Worm (Caenorhabditis elegans) whole organism, young adult: ENCODE measurements around the gene cyp-35D1.

Experiments used
- B0261.1 ChIP-seq: sonication (generic microtip); optimal IDR thresholded peaks from 2 replicates; lab custom pipeline; 2016; ENCODE audit warnings: mild to moderate bottlenecking, missing genetic modification characterization, moderate library complexity, missing compliant biosample characterization
- C06A6.2 ChIP-seq: fragments of 200-800 bp; sonication (Bioruptor generic); conservative IDR thresholded peaks from 2 replicates; pipeline ENCODE4 v1.3.6; 2022; ENCODE audit warnings: missing genetic modification characterization, missing compliant biosample characterization
- F10E7.11 ChIP-seq: sonication (generic microtip); optimal IDR thresholded peaks from 2 replicates; lab custom pipeline; 2017; ENCODE audit warnings: mild to moderate bottlenecking, missing genetic modification characterization, moderate library complexity, missing compliant biosample characterization
- F39B2.1 ChIP-seq: fragments of 200-800 bp; sonication (Bioruptor generic); IDR thresholded peaks from 2 replicates; pipeline ENCODE4 v1.3.6; 2022; ENCODE audit warnings: missing genetic modification reagents, missing genetic modification characterization, missing compliant biosample characterization
- T07F8.4 ChIP-seq: sonication (generic microtip); optimal IDR thresholded peaks from 2 replicates; lab custom pipeline; 2016; ENCODE audit warnings: mild to moderate bottlenecking, missing genetic modification characterization, moderate library complexity, missing compliant biosample characterization
- Y53F4B.3 ChIP-seq: fragments of 200-800 bp; sonication (Bioruptor generic); IDR thresholded peaks from 2 replicates; pipeline ENCODE4 v1.3.6; 2022; ENCODE audit warnings: missing genetic modification reagents, missing genetic modification characterization, missing compliant biosample characterization
- Y67H2A.10 ChIP-seq: fragments of 200-800 bp; sonication (Bioruptor generic); conservative IDR thresholded peaks from 2 replicates; pipeline ENCODE4 v1.3.6; 2022; ENCODE audit warnings: missing genetic modification reagents, missing genetic modification characterization, missing compliant biosample characterization
- Y95B8A.8 ChIP-seq: fragments of 200-800 bp; sonication (Bioruptor generic); IDR thresholded peaks from 2 replicates; pipeline ENCODE4 v1.3.6; 2022; ENCODE audit warnings: missing genetic modification reagents, missing genetic modification characterization, missing compliant biosample characterization
- ZK185.1 ChIP-seq: sonication (generic microtip); optimal IDR thresholded peaks from 2 replicates; lab custom pipeline; 2016; ENCODE audit warnings: mild to moderate bottlenecking, missing genetic modification characterization, missing compliant biosample characterization; ENCODE audit not compliant: poor library complexity, severe bottlenecking
- ama-1 ChIP-seq, 3 experiments: fragments of 150-350 bp in 1 of 3; sonication (generic microtip) in 2 of 3; optimal IDR thresholded peaks; 2 replicates each; lab custom pipeline; 2014 to 2018; ENCODE audit warnings: missing biosample characterization in 2 of 3, missing genetic modification characterization in 2 of 3, missing genetic modification reagents in 2 of 3
- aptf-2 ChIP-seq: fragments of 200-800 bp; sonication (Bioruptor generic); conservative IDR thresholded peaks from 2 replicates; pipeline ENCODE4 v1.3.6; 2022; ENCODE audit warnings: missing genetic modification reagents, missing genetic modification characterization, missing compliant biosample characterization
- aptf-3 ChIP-seq: fragments of 200-800 bp; sonication (Bioruptor generic); IDR thresholded peaks from 2 replicates; pipeline ENCODE4 v1.3.6; 2022; ENCODE audit warnings: missing genetic modification characterization, missing compliant biosample characterization
- attf-5 ChIP-seq: fragments of 200-800 bp; sonication (Bioruptor generic); optimal IDR thresholded peaks from 2 replicates; lab custom pipeline; 2018; ENCODE audit warnings: mild to moderate bottlenecking, missing genetic modification characterization, missing compliant biosample characterization
- ccch-3 ChIP-seq: fragments of 200-800 bp; sonication (Bioruptor generic); optimal IDR thresholded peaks from 2 replicates; lab custom pipeline; 2018; ENCODE audit warnings: mild to moderate bottlenecking, missing genetic modification characterization, missing compliant biosample characterization
- cebp-1 ChIP-seq, 2 experiments: fragments of 200-800 bp in 1 of 2; sonication (Bioruptor generic) in 1 of 2; sonication (generic microtip) in 1 of 2; IDR thresholded peaks in 1 of 2; optimal IDR thresholded peaks in 1 of 2; 2 replicates each; pipeline versions ENCODE4 v1.3.6 to Lab custom; 2017 to 2022; ENCODE audit warnings: missing compliant biosample characterization in 2 of 2, missing genetic modification characterization in 2 of 2, mild to moderate bottlenecking in 1 of 2, missing genetic modification reagents in 1 of 2, moderate library complexity in 1 of 2
- ceh-40 ChIP-seq: fragments of 200-800 bp; sonication (Bioruptor generic); IDR thresholded peaks from 2 replicates; pipeline ENCODE4 v1.3.6; 2022; ENCODE audit warnings: missing genetic modification characterization, missing compliant biosample characterization
- dox-1 ChIP-seq: fragments of 200-800 bp; sonication (Bioruptor generic); IDR thresholded peaks from 2 replicates; pipeline ENCODE4 v1.3.6; 2022; ENCODE audit warnings: missing genetic modification reagents, missing genetic modification characterization, missing compliant biosample characterization
- egl-18 ChIP-seq: fragments of 200-800 bp; sonication (Bioruptor generic); IDR thresholded peaks from 2 replicates; pipeline ENCODE4 v1.3.6; 2022; ENCODE audit warnings: missing genetic modification reagents, missing genetic modification characterization, missing compliant biosample characterization
- him-1 ChIP-seq: sonication (generic microtip); optimal IDR thresholded peaks from 2 replicates; lab custom pipeline; 2016; ENCODE audit warnings: missing genotype, missing genetic modification reagents, missing genetic modification characterization, missing compliant biosample characterization
- hlh-26 ChIP-seq: fragments of 200-800 bp; sonication (Bioruptor generic); conservative IDR thresholded peaks from 2 replicates; pipeline ENCODE4 v1.3.6; 2022; ENCODE audit warnings: missing genetic modification reagents, missing genetic modification characterization, missing compliant biosample characterization
- hmg-1.2 ChIP-seq: fragments of 200-800 bp; sonication (Bioruptor generic); IDR thresholded peaks from 2 replicates; pipeline ENCODE4 v1.3.6; 2022; ENCODE audit warnings: missing genetic modification reagents, missing genetic modification characterization, missing compliant biosample characterization
- hsf-1 ChIP-seq: fragments of 200-800 bp; sonication (Bioruptor generic); IDR thresholded peaks from 2 replicates; pipeline ENCODE4 v1.3.6; 2022; ENCODE audit warnings: missing genetic modification reagents, missing genetic modification characterization, missing compliant biosample characterization
- lsl-1 ChIP-seq: fragments of 200-800 bp; sonication (Bioruptor generic); optimal IDR thresholded peaks from 2 replicates; lab custom pipeline; 2018; ENCODE audit warnings: mild to moderate bottlenecking, missing genetic modification characterization, moderate library complexity, missing compliant biosample characterization
- lsy-27 ChIP-seq: sonication (generic microtip); optimal IDR thresholded peaks from 2 replicates; lab custom pipeline; 2017; ENCODE audit warnings: missing genetic modification characterization, mild to moderate bottlenecking, missing compliant biosample characterization, antibody characterized with exemption, missing genotype, borderline replicate concordance; ENCODE audit not compliant: insufficient read depth
- madf-6 ChIP-seq: fragments of 200-800 bp; sonication (Bioruptor generic); IDR thresholded peaks from 2 replicates; pipeline ENCODE4 v1.3.6; 2022; ENCODE audit warnings: missing genetic modification reagents, missing genetic modification characterization, missing compliant biosample characterization
- madf-8 ChIP-seq: fragments of 200-800 bp; sonication (Bioruptor generic); conservative IDR thresholded peaks from 2 replicates; pipeline ENCODE4 v1.3.6; 2022; ENCODE audit warnings: missing genetic modification reagents, missing genetic modification characterization, missing compliant biosample characterization
- mcd-1 ChIP-seq: fragments of 200-800 bp; sonication (Bioruptor generic); IDR thresholded peaks from 2 replicates; pipeline ENCODE4 v1.3.6; 2022; ENCODE audit warnings: missing genetic modification reagents, missing genetic modification characterization, missing compliant biosample characterization
- mes-4 ChIP-seq: sonication (generic microtip); optimal IDR thresholded peaks from 2 replicates; lab custom pipeline; 2016; ENCODE audit warnings: missing genotype, missing genetic modification characterization, missing compliant biosample characterization
- nhr-120 ChIP-seq: fragments of 200-800 bp; sonication (Bioruptor generic); IDR thresholded peaks from 2 replicates; pipeline ENCODE4 v1.3.6; 2022; ENCODE audit warnings: missing genetic modification characterization, missing compliant biosample characterization
- nhr-80 ChIP-seq: sonication (generic microtip); optimal IDR thresholded peaks from 2 replicates; lab custom pipeline; 2016; ENCODE audit warnings: missing genetic modification characterization, missing compliant biosample characterization
- pbrm-1 ChIP-seq: fragments of 200-800 bp; sonication (Bioruptor generic); IDR thresholded peaks from 2 replicates; pipeline ENCODE4 v1.3.6; 2022; ENCODE audit warnings: missing genetic modification reagents, missing genetic modification characterization, missing compliant biosample characterization
- rcor-1 ChIP-seq: fragments of 200-800 bp; sonication (Bioruptor generic); IDR thresholded peaks from 2 replicates; pipeline ENCODE4 v1.3.6; 2022; ENCODE audit warnings: missing genetic modification reagents, missing genetic modification characterization, missing compliant biosample characterization
- sdz-38 ChIP-seq: sonication (generic microtip); optimal IDR thresholded peaks from 2 replicates; lab custom pipeline; 2016; ENCODE audit warnings: missing genotype, missing genetic modification characterization, missing compliant biosample characterization
- snpc-3.4 ChIP-seq: sonication (generic microtip); optimal IDR thresholded peaks from 2 replicates; lab custom pipeline; 2017; ENCODE audit warnings: missing genetic modification characterization, mild to moderate bottlenecking, missing compliant biosample characterization, antibody characterized with exemption, moderate library complexity, missing genotype, missing genetic modification reagents
- snpc-4 ChIP-seq, 5 experiments: fragments of 150-350 bp in 1 of 5; sonication (generic microtip) in 4 of 5; optimal IDR thresholded peaks; 2 replicates each; lab custom pipeline; 2014 to 2018; ENCODE audit warnings: missing genetic modification characterization in 5 of 5, missing biosample characterization in 3 of 5, antibody characterized with exemption in 2 of 5, mild to moderate bottlenecking in 2 of 5, missing compliant biosample characterization in 2 of 5, missing genotype in 2 of 5, moderate library complexity in 2 of 5, missing genetic modification reagents in 1 of 5
- zfh-2 ChIP-seq: fragments of 200-800 bp; sonication (Bioruptor generic); conservative IDR thresholded peaks from 2 replicates; pipeline ENCODE4 v1.3.6; 2022; ENCODE audit warnings: missing genetic modification reagents, missing genetic modification characterization, missing compliant biosample characterization

The cyp-35D1 gene

DNA sequence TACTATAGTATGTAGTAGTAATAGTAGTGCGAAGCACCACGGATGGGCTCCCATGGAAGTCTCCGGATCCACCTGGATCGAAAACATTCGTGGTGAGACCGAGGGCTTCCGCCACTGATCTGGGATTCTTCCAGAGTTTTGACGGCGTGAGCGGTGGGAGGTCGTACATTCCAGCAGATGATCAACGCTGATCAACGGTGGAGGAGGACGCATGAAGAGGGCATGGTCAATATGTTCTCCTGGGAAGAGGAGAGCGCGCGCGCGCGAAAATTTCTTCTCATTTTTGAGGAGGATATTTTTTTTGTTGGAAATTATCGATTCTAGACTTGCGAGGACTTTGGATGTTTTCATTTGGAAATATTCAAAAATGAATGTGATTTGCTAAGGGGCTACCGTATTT lies 35.5 kb upstream of the cyp-35D1 start:
- no peak for TF ChIP-seq ccch-3 (GFP tag; lab: Kevin White, UChicago)
- TF ChIP-seq hsf-1 (GFP tag; lab: Robert Waterston, UW), result no peak
- no peak for TF ChIP-seq C06A6.2
- TF ChIP-seq dox-1, result no peak
- TF ChIP-seq rcor-1 (GFP tag; lab: Robert Waterston, UW), result no peak
- TF ChIP-seq madf-8 (GFP tag; lab: Robert Waterston, UW), result peak; percentile 56; the same call in 1 of the 2 replicates
- TF ChIP-seq attf-5 (GFP tag; lab: Kevin White, UChicago), result no peak
- TF ChIP-seq madf-6 (GFP tag; lab: Robert Waterston, UW), result peak; percentile 86
- TF ChIP-seq Y53F4B.3 (GFP tag; lab: Robert Waterston, UW), result no peak
- no peak for TF ChIP-seq nhr-120 (GFP tag; lab: Robert Waterston, UW)
- no peak for TF ChIP-seq B0261.1
- peak; percentile 99 for TF ChIP-seq aptf-2 (GFP tag; lab: Robert Waterston, UW)
- TF ChIP-seq him-1, result no peak
- TF ChIP-seq lsl-1 (GFP tag; lab: Kevin White, UChicago), result no peak
- no peak for TF ChIP-seq cebp-1 (GFP tag; IDR thresholded peaks at IDR 0.05; lab: Robert Waterston, UW)
- no peak for TF ChIP-seq cebp-1 (tag; optimal IDR thresholded peaks at IDR 0.05; lab: Kevin White, UChicago)
- TF ChIP-seq aptf-3 (GFP tag; lab: Robert Waterston, UW), result peak; percentile 97
- TF ChIP-seq hlh-26 (GFP tag; lab: Robert Waterston, UW), result no peak
- no peak for TF ChIP-seq mes-4
- no peak for TF ChIP-seq F10E7.11 (tag; lab: Kevin White, UChicago)
- no peak for TF ChIP-seq ama-1 (optimal IDR thresholded peaks at IDR 0.05; lab: Kevin White, UChicago)
- TF ChIP-seq ama-1 (GFP tag; optimal IDR thresholded peaks at IDR 0.05; lab: Kevin White, UChicago), result no peak
- 0 out of 2 replicates have a peak, but pooled peaks have one; percentile 39 for TF ChIP-seq zfh-2 (GFP tag; lab: Robert Waterston, UW)
- TF ChIP-seq snpc-3.4 (tag; lab: Kevin White, UChicago), result no peak
- no peak for TF ChIP-seq T07F8.4 (tag; lab: Kevin White, UChicago)
- no peak for TF ChIP-seq Y67H2A.10
- no peak for TF ChIP-seq ZK185.1 (tag; lab: Kevin White, UChicago)
- no peak for TF ChIP-seq egl-18
- no peak for TF ChIP-seq ceh-40 (GFP tag; lab: Robert Waterston, UW)

DNA sequence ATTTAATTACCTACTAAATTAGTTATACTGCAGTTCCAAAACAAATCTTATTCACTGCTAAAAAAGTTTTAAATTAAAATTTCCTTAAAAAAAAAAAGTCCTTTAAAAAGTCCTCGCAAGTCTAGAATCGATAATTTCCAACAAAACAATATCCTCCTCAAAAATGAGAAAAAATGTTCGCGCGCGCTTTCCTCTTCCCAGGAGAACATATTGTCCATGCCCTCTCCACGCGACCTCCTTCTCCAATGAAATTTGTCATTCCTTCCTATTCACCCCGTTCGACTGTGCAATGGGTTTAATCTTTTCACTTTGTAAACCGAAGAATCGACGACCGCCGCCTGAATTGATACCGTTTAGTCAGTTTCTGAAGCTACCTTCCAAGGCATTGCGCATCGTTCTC lies 32.9 kb upstream of the cyp-35D1 start, which contains the start of gene T10C6.10:
Gene T10C6.10, plus strand, starts transcription at position 248 of the 400 bp plus-strand sequence.
- no peak for TF ChIP-seq lsy-27 (tag; lab: Kevin White, UChicago)
- TF ChIP-seq snpc-4 (GFP tag; optimal IDR thresholded peaks at IDR 0.05; lab: Kevin White, UChicago), result no peak
- no peak for TF ChIP-seq snpc-4 (tag; optimal IDR thresholded peaks at IDR 0.05; lab: Kevin White, UChicago)
- TF ChIP-seq T07F8.4 (tag; lab: Kevin White, UChicago), result no peak
- 0 out of 2 replicates have a peak, but pooled peaks have one; percentile 15 for TF ChIP-seq madf-6 (GFP tag; lab: Robert Waterston, UW)
- TF ChIP-seq Y95B8A.8 (GFP tag; lab: Robert Waterston, UW), result no peak
- TF ChIP-seq aptf-2 (GFP tag; lab: Robert Waterston, UW), result peak; percentile 97
- no peak for TF ChIP-seq sdz-38 (tag; lab: Kevin White, UChicago)
- TF ChIP-seq aptf-3 (GFP tag; lab: Robert Waterston, UW), result 0 out of 2 replicates have a peak, but pooled peaks have one; percentile 65
- TF ChIP-seq, all 124 proteins: peak for 3

DNA sequence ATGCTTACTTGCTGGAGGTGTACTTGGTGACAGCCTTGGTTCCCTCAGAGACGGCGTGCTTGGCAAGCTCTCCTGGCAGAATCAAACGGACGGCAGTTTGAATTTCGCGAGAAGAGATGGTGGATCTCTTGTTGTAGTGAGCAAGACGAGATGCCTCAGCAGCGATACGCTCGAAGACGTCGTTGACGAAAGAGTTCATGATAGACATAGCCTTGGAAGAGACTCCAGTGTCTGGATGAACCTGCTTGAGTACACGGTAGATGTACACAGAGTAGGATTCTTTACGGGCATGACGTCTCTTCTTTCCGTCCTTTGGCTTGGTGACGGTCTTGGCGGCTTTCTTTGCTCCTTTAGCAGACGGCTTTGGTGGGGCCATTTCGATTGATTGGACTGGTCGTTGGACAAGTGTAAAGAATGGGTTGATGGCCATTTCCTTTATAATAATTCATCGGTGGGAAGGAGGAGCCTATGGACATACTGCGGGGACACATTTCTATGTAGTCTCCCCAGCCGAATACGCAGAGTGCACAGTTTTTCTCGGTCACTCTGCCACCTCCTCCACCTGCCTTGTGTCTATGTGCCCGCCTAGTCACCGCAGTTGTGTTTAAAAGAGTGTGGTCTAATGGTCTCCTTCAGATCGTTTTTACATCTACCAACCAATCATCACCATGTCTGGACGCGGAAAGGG lies 28.8 kb upstream of the cyp-35D1 start, which contains the start of the genes his-4 and his-3:
Gene his-4, minus strand, starts transcription at position 376 of the 688 bp plus-strand sequence.
Gene his-3, plus strand, starts transcription at position 669 of the 688 bp plus-strand sequence.
- 0 out of 2 replicates have a peak, but pooled peaks have one; percentile 15 for TF ChIP-seq hsf-1 (GFP tag; lab: Robert Waterston, UW)
- TF ChIP-seq pbrm-1 (GFP tag; lab: Robert Waterston, UW), result peak; percentile 31
- peak; percentile 10; the same call in 1 of the 2 replicates for TF ChIP-seq hmg-1.2 (GFP tag; lab: Robert Waterston, UW)
- peak; percentile 88; the same call in 1 of the 2 replicates for TF ChIP-seq F39B2.1
- 0 out of 2 replicates have a peak, but pooled peaks have one; percentile 13 for TF ChIP-seq mcd-1 (GFP tag; lab: Robert Waterston, UW)
- TF ChIP-seq dox-1, result 0 out of 2 replicates have a peak, but pooled peaks have one; percentile 15
- TF ChIP-seq nhr-80 (tag; lab: Kevin White, UChicago), result peak; percentile 17
